Fruit fly (Drosophila melanogaster) whole organism, prepupa: ENCODE results near the gene CG2310.

Experiments
- CG8319 ChIP-seq: fragments of 200-800 bp; sonication (Bioruptor generic); optimal IDR thresholded peaks from 3 replicates; lab custom pipeline; 2016; ENCODE audit warnings: missing biosample characterization, missing genetic modification characterization

The CG2310 gene

dm6 chr3R:29450333-29450732 is 43.0 kb downstream of the CG2310 start (continued):
- no peak for TF ChIP-seq CG8319
